Worm (Caenorhabditis elegans) whole organism, L3 larva: ENCODE results near the gene srbc-38.

Source experiments
- ZK546.5 ChIP-seq: sonication (generic microtip); optimal IDR thresholded peaks from 2 replicates; lab custom pipeline; 2017; ENCODE audit warnings: missing biosample characterization, missing genetic modification characterization
- aly-2 ChIP-seq: fragments of 150-350 bp; optimal IDR thresholded peaks from 2 replicates; lab custom pipeline; 2014; ENCODE audit warnings: missing biosample characterization, missing genetic modification characterization
- ama-1 ChIP-seq: fragments of 150-350 bp; optimal IDR thresholded peaks from 2 replicates; lab custom pipeline; 2018
- ceh-16 ChIP-seq: sonication (generic microtip); optimal IDR thresholded peaks from 2 replicates; lab custom pipeline; 2017; ENCODE audit warnings: missing biosample characterization, missing genetic modification characterization
- ceh-28 ChIP-seq: fragments of 150-350 bp; optimal IDR thresholded peaks from 2 replicates; lab custom pipeline; 2014; ENCODE audit warnings: missing biosample characterization, missing genetic modification reagents, missing genetic modification characterization
- ceh-82 ChIP-seq: fragments of 150-350 bp; optimal IDR thresholded peaks from 2 replicates; lab custom pipeline; 2014; ENCODE audit warnings: missing biosample characterization, missing genetic modification characterization
- daf-12 ChIP-seq: fragments of 150-350 bp; optimal IDR thresholded peaks from 2 replicates; lab custom pipeline; 2014; ENCODE audit warnings: missing biosample characterization, missing genetic modification reagents, missing genetic modification characterization
- egl-5 ChIP-seq: fragments of 150-350 bp; optimal IDR thresholded peaks from 2 replicates; lab custom pipeline; 2017; ENCODE audit warnings: missing biosample characterization, missing genetic modification reagents, missing genetic modification characterization, inconsistent platforms
- elt-1 ChIP-seq: fragments of 150-350 bp; optimal IDR thresholded peaks from 2 replicates; lab custom pipeline; 2014; ENCODE audit warnings: missing biosample characterization, missing genetic modification characterization
- elt-2 ChIP-seq: sonication (generic microtip); optimal IDR thresholded peaks from 2 replicates; lab custom pipeline; 2016; ENCODE audit warnings: missing genetic modification reagents, mild to moderate bottlenecking, missing genetic modification characterization, missing compliant biosample characterization
- elt-3 ChIP-seq, 3 experiments: fragments of 150-350 bp in 1 of 3; sonication (generic microtip) in 2 of 3; optimal IDR thresholded peaks; 2 replicates in 2 of 3; 4 replicates in 1 of 3; lab custom pipeline; 2014 to 2017; ENCODE audit warnings: missing biosample characterization in 3 of 3, missing genetic modification characterization in 3 of 3
- eor-1 ChIP-seq, 2 experiments: fragments of 150-350 bp; optimal IDR thresholded peaks; 2 replicates each; lab custom pipeline; 2014 to 2018; ENCODE audit warnings: missing biosample characterization in 2 of 2, missing genetic modification characterization in 2 of 2
- fkh-10 ChIP-seq: sonication (generic microtip); optimal IDR thresholded peaks from 2 replicates; lab custom pipeline; 2017; ENCODE audit warnings: missing biosample characterization, missing genetic modification reagents, missing genetic modification characterization
- fkh-2 ChIP-seq: fragments of 150-350 bp; optimal IDR thresholded peaks from 2 replicates; lab custom pipeline; 2014; ENCODE audit warnings: missing biosample characterization, missing genetic modification reagents, missing genetic modification characterization
- fos-1 ChIP-seq: fragments of 150-350 bp; optimal IDR thresholded peaks from 2 replicates; lab custom pipeline; 2014; ENCODE audit warnings: missing biosample characterization, missing genetic modification characterization
- hmg-11 ChIP-seq: sonication (generic microtip); optimal IDR thresholded peaks from 2 replicates; lab custom pipeline; 2016; ENCODE audit warnings: missing genetic modification characterization, missing compliant biosample characterization
- jun-1 ChIP-seq: fragments of 150-350 bp; optimal IDR thresholded peaks from 2 replicates; lab custom pipeline; 2014; ENCODE audit warnings: missing biosample characterization, missing genetic modification reagents, missing genetic modification characterization
- lin-15B ChIP-seq: fragments of 150-350 bp; optimal IDR thresholded peaks from 2 replicates; lab custom pipeline; 2014; ENCODE audit warnings: missing biosample characterization, missing genetic modification characterization
- lin-39 ChIP-seq: fragments of 150-350 bp; optimal IDR thresholded peaks from 2 replicates; lab custom pipeline; 2018; ENCODE audit warnings: missing biosample characterization, missing genetic modification reagents, missing genetic modification characterization
- mdl-1 ChIP-seq: fragments of 150-350 bp; optimal IDR thresholded peaks from 2 replicates; lab custom pipeline; 2014; ENCODE audit warnings: missing biosample characterization, missing genetic modification characterization
- mml-1 ChIP-seq: fragments of 150-350 bp; sonication (generic microtip); optimal IDR thresholded peaks from 3 replicates; lab custom pipeline; 2014; ENCODE audit warnings: missing biosample characterization, missing genetic modification characterization
- nfya-1 ChIP-seq: sonication (generic microtip); optimal IDR thresholded peaks from 2 replicates; lab custom pipeline; 2017; ENCODE audit warnings: missing genetic modification characterization, mild to moderate bottlenecking, missing compliant biosample characterization, antibody characterized with exemption, moderate library complexity; ENCODE audit not compliant: insufficient read depth
- nhr-11 ChIP-seq: fragments of 150-350 bp; optimal IDR thresholded peaks from 2 replicates; lab custom pipeline; 2014; ENCODE audit warnings: missing biosample characterization, missing genetic modification characterization
- nhr-12 ChIP-seq: fragments of 150-350 bp; optimal IDR thresholded peaks from 2 replicates; lab custom pipeline; 2014; ENCODE audit warnings: missing biosample characterization, missing genetic modification characterization
- nhr-23 ChIP-seq: fragments of 150-350 bp; optimal IDR thresholded peaks from 2 replicates; lab custom pipeline; 2014; ENCODE audit warnings: missing biosample characterization, missing genetic modification reagents, missing genetic modification characterization
- nhr-237 ChIP-seq: fragments of 150-350 bp; optimal IDR thresholded peaks from 2 replicates; lab custom pipeline; 2014; ENCODE audit warnings: missing biosample characterization, missing genetic modification characterization
- nhr-25 ChIP-seq: sonication (generic microtip); optimal IDR thresholded peaks from 2 replicates; lab custom pipeline; 2017; ENCODE audit warnings: missing biosample characterization, missing genetic modification characterization
- nhr-28 ChIP-seq: fragments of 150-350 bp; optimal IDR thresholded peaks from 2 replicates; lab custom pipeline; 2014; ENCODE audit warnings: missing biosample characterization, missing genetic modification characterization
- nhr-43 ChIP-seq: sonication (generic microtip); optimal IDR thresholded peaks from 2 replicates; lab custom pipeline; 2016; ENCODE audit warnings: mild to moderate bottlenecking, missing genetic modification characterization, missing compliant biosample characterization; ENCODE audit not compliant: poor library complexity, severe bottlenecking
- nhr-67 ChIP-seq: fragments of 150-350 bp; optimal IDR thresholded peaks from 2 replicates; lab custom pipeline; 2014; ENCODE audit warnings: missing biosample characterization, missing genetic modification characterization
- nhr-77 ChIP-seq: fragments of 150-350 bp; optimal IDR thresholded peaks from 2 replicates; lab custom pipeline; 2014; ENCODE audit warnings: missing biosample characterization, missing genetic modification characterization
- pha-4 ChIP-seq: fragments of 150-350 bp; optimal IDR thresholded peaks from 2 replicates; lab custom pipeline; 2014; ENCODE audit warnings: missing biosample characterization, missing genetic modification reagents, missing genetic modification characterization
- pqm-1 ChIP-seq: fragments of 150-350 bp; optimal IDR thresholded peaks from 2 replicates; lab custom pipeline; 2017; ENCODE audit warnings: missing biosample characterization, missing genetic modification characterization, inconsistent platforms
- sea-2 ChIP-seq: fragments of 150-350 bp; sonication (generic microtip); optimal IDR thresholded peaks from 4 replicates; lab custom pipeline; 2014; ENCODE audit warnings: missing biosample characterization, missing genetic modification reagents, missing genetic modification characterization
- skn-1 ChIP-seq: fragments of 150-350 bp; optimal IDR thresholded peaks from 2 replicates; lab custom pipeline; 2014; ENCODE audit warnings: missing biosample characterization, missing genetic modification characterization
- snpc-4 ChIP-seq: fragments of 150-350 bp; optimal IDR thresholded peaks from 2 replicates; lab custom pipeline; 2014; ENCODE audit warnings: missing biosample characterization, missing genetic modification characterization
- tbx-2 ChIP-seq: sonication (generic microtip); optimal IDR thresholded peaks from 2 replicates; lab custom pipeline; 2016; ENCODE audit warnings: mild to moderate bottlenecking, missing genetic modification characterization, missing compliant biosample characterization
- unc-39 ChIP-seq: sonication (generic microtip); optimal IDR thresholded peaks from 4 replicates; lab custom pipeline; 2017; ENCODE audit warnings: missing biosample characterization, missing genetic modification characterization
- unc-62 ChIP-seq: fragments of 150-350 bp; sonication (generic microtip); optimal IDR thresholded peaks from 4 replicates; lab custom pipeline; 2014; ENCODE audit warnings: missing biosample characterization, missing genetic modification reagents, missing genetic modification characterization
- zag-1 ChIP-seq: fragments of 150-350 bp; optimal IDR thresholded peaks from 2 replicates; lab custom pipeline; 2014; ENCODE audit warnings: missing biosample characterization, missing genetic modification characterization
- ztf-11 ChIP-seq: fragments of 150-350 bp; optimal IDR thresholded peaks from 2 replicates; lab custom pipeline; 2014; ENCODE audit warnings: missing biosample characterization, missing genetic modification characterization
- ztf-4 ChIP-seq: fragments of 150-350 bp; optimal IDR thresholded peaks from 2 replicates; lab custom pipeline; 2014; ENCODE audit warnings: missing biosample characterization, missing genetic modification characterization

srbc-38 gene

ce11 chrV:723895-724352 lies 16.9 kb downstream of the srbc-38 start, which contains the start of gene fbxb-72 (continued):
- TF ChIP-seq nhr-67 (tag; lab: Kevin White, UChicago) (peak; percentile 14), ztf-11 (tag; lab: Kevin White, UChicago) (no peak), nhr-11 (tag; lab: Kevin White, UChicago) (peak; percentile 2)

- TF ChIP-seq zag-1 (tag; lab: Kevin White, UChicago), result no peak
- TF ChIP-seq ama-1, result peak; percentile 97
- no peak for TF ChIP-seq snpc-4 (tag; lab: Kevin White, UChicago)
- TF ChIP-seq skn-1, result peak; percentile 8
- TF ChIP-seq elt-1, result no peak
Observed at ce11 chrV:724470-724890, 17.5 kb downstream of the srbc-38 start.

- TF ChIP-seq nhr-237 (no peak), nhr-25 (peak; percentile 12), lin-39 (tag; lab: Kevin White, UChicago) (peak; percentile 39), pqm-1 (tag; lab: Kevin White, UChicago) (no peak), fos-1 (tag; lab: Kevin White, UChicago) (no peak), unc-62 (GFP tag; lab: Kevin White, UChicago) (no peak), ztf-11 (tag; lab: Kevin White, UChicago) (no peak), mml-1 (tag; lab: Kevin White, UChicago) (no peak), elt-1 (no peak), ztf-4 (tag; lab: Kevin White, UChicago) (no peak), jun-1 (tag; lab: Kevin White, UChicago) (no peak), pha-4 (peak; percentile 27), nhr-43 (tag; lab: Kevin White, UChicago) (peak; percentile 58), snpc-4 (tag; lab: Kevin White, UChicago) (no peak), egl-5 (tag; lab: Kevin White, UChicago) (no peak), ceh-82 (tag; lab: Kevin White, UChicago) (no peak), ama-1 (peak; percentile 92), sea-2 (GFP tag; lab: Kevin White, UChicago) (no peak), ZK546.5 (tag; lab: Kevin White, UChicago) (no peak), nhr-11 (tag; lab: Kevin White, UChicago) (no peak), ceh-16 (tag; lab: Kevin White, UChicago) (no peak), elt-3 (tag; optimal IDR thresholded peaks at IDR 0.05; lab: Kevin White, UChicago) (no peak), nhr-77 (tag; lab: Kevin White, UChicago) (no peak), aly-2 (tag; lab: Kevin White, UChicago) (no peak), daf-12 (no peak)
- TF ChIP-seq, all 47 proteins: peak for 5
Observed at ce11 chrV:724946-725806, 18.2 kb downstream of the srbc-38 start.

DNA sequence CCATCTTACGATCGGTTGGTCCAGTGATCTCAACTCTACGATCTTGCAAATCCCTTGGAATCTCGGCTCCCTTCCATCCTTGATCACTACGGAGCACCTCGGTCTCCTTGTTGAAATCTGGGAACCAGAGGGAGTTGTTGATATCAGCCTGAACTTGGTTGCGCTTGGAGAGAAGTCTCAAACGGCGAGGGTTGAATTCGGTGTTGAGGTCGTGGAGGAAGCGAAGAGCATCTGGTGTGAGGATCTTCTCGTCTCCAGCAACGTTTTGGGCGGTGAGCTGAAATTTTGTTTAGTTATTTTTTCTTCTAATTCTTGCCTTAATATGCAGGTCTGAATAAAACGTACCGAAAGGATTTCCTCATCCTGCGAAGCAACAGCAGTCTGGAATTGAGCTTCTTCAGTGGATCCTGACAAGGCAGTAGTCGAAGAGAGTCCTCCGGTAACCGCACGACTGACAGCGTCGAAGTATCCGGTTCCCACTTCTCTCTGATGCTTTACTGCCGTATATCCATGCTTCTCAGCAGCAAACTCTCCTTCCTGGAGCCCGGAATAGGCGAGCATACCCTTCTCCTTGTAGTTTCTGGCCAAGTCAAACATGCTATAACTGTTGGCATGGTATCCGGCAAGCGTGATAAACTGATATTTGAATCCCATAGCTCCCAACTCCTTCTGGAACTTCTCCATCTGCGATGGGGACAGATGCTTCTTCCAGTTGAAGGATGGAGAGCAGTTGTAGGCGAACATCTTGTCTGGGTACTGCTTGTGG lies 19.0 kb downstream of the srbc-38 start:
- no peak for TF ChIP-seq elt-1
- TF ChIP-seq nhr-28 (tag; lab: Kevin White, UChicago), result no peak
- no peak for TF ChIP-seq ZK546.5 (tag; lab: Kevin White, UChicago)
- no peak for TF ChIP-seq snpc-4 (tag; lab: Kevin White, UChicago)
- TF ChIP-seq nhr-77 (tag; lab: Kevin White, UChicago), result no peak
- TF ChIP-seq nhr-23 (tag; lab: Kevin White, UChicago), result peak; percentile 5
- peak; percentile 82 for TF ChIP-seq ama-1
- no peak for TF ChIP-seq lin-15B
- no peak for TF ChIP-seq pha-4
- no peak for TF ChIP-seq skn-1
- no peak for TF ChIP-seq elt-2 (tag; lab: Kevin White, UChicago)
- TF ChIP-seq unc-39 (tag; lab: Kevin White, UChicago), result no peak
- peak; percentile 24 for TF ChIP-seq nhr-43 (tag; lab: Kevin White, UChicago)
- TF ChIP-seq eor-1 (tag; optimal IDR thresholded peaks at IDR 0.05; lab: Kevin White, UChicago), result no peak
- TF ChIP-seq ceh-28 (tag; lab: Kevin White, UChicago), result no peak
- no peak for TF ChIP-seq sea-2 (GFP tag; lab: Kevin White, UChicago)
- TF ChIP-seq nhr-67 (tag; lab: Kevin White, UChicago), result no peak
- TF ChIP-seq hmg-11, result no peak
- TF ChIP-seq nhr-25, result peak; percentile 2
- no peak for TF ChIP-seq ztf-4 (tag; lab: Kevin White, UChicago)
- no peak for TF ChIP-seq mdl-1
- TF ChIP-seq fkh-10 (GFP tag; lab: Kevin White, UChicago), result no peak
- no peak for TF ChIP-seq nhr-12 (tag; lab: Kevin White, UChicago)
- no peak for TF ChIP-seq tbx-2 (tag; lab: Kevin White, UChicago)
- TF ChIP-seq fkh-2, result no peak
- TF ChIP-seq ceh-82 (tag; lab: Kevin White, UChicago), result no peak
- TF ChIP-seq nfya-1 (tag; lab: Kevin White, UChicago), result peak; percentile 18
- no peak for TF ChIP-seq jun-1 (tag; lab: Kevin White, UChicago)
- no peak for TF ChIP-seq nhr-11 (tag; lab: Kevin White, UChicago)
- peak; percentile 38 for TF ChIP-seq lin-39 (tag; lab: Kevin White, UChicago)
